Fruit fly (Drosophila melanogaster): Measurements from ENCODE around the gene CASK.

CASK gene

dm6 chr3R:21862137-21862850 lies 39.8 kb upstream of the CASK start:
- TF ChIP-seq CG12236 (GFP tag; optimal IDR thresholded peaks at IDR 0.05) (peak; percentile 5), Meics (GFP tag; optimal IDR thresholded peaks at IDR 0.05) (peak; percentile 4), lmd (GFP tag; IDR thresholded peaks at IDR 0.05) (peak; percentile 72), Adf1 (GFP tag; IDR thresholded peaks at IDR 0.05) (no peak), HmgD (GFP tag; optimal IDR thresholded peaks at IDR 0.05) (no peak), vvl (GFP tag; IDR thresholded peaks at IDR 0.05) (peak; percentile 90), Camta (GFP tag; optimal IDR thresholded peaks at IDR 0.05) (peak; percentile 59), chm (GFP tag; IDR thresholded peaks at IDR 0.05) (no peak; the same call in 1 of the 2 replicates), cad (GFP tag; optimal IDR thresholded peaks at IDR 0.05) (no peak), br (optimal IDR thresholded peaks at IDR 0.05) (no peak), usp (GFP tag; optimal IDR thresholded peaks at IDR 0.05) (no peak), insv (GFP tag; optimal IDR thresholded peaks at IDR 0.05) (peak in 1 of 2 experiments; percentile 2), CG10209 (GFP tag; optimal IDR thresholded peaks at IDR 0.05) (peak; percentile 73), CG17361 (GFP tag; IDR thresholded peaks at IDR 0.05) (peak; percentile 90), zf30C (GFP tag; optimal IDR thresholded peaks at IDR 0.05) (peak; percentile 78), HmgZ (tag; optimal IDR thresholded peaks at IDR 0.05) (peak; percentile 11), HLH3B (GFP tag; IDR thresholded peaks at IDR 0.05) (peak; percentile 60), tin (GFP tag; optimal IDR thresholded peaks at IDR 0.05) (peak; percentile 59), CG12104 (GFP tag; optimal IDR thresholded peaks at IDR 0.05) (no peak), hkb (optimal IDR thresholded peaks at IDR 0.05) (no peak), hkb (GFP tag; IDR thresholded peaks at IDR 0.05) (peak; percentile 86), vnd (GFP tag; IDR thresholded peaks at IDR 0.05; ENCODE audit: partially characterized antibody) (no peak), CG16863 (GFP tag; optimal IDR thresholded peaks at IDR 0.05) (peak; percentile 26), ken (GFP tag; IDR thresholded peaks at IDR 0.05) (peak; percentile 86), CG15601 (tag; optimal IDR thresholded peaks at IDR 0.05) (peak; percentile 91), CG11247 (GFP tag; IDR thresholded peaks at IDR 0.05) (no peak; the same call in 1 of the 2 replicates), CG10959 (GFP tag; IDR thresholded peaks at IDR 0.05) (peak; percentile 54), cg (GFP tag; optimal IDR thresholded peaks at IDR 0.05) (no peak), sd (tag; optimal IDR thresholded peaks at IDR 0.05) (peak; percentile 16), fd64A (GFP tag; optimal IDR thresholded peaks at IDR 0.05) (peak; percentile 72), Nf-YA (GFP tag; IDR thresholded peaks at IDR 0.05) (no peak), Aef1 (GFP tag; IDR thresholded peaks at IDR 0.05) (0 out of 3 replicates have a peak, but pooled peaks have one; percentile 35), Gug (GFP tag; IDR thresholded peaks at IDR 0.05) (no peak; the same call in 3 of the 4 replicates), wdn (GFP tag; IDR thresholded peaks at IDR 0.05) (no peak), slou (GFP tag; optimal IDR thresholded peaks at IDR 0.05) (no peak), CTCF (GFP tag; optimal IDR thresholded peaks at IDR 0.05) (peak; percentile 19), Ravus (GFP tag; IDR thresholded peaks at IDR 0.05) (no peak), CG13123 (GFP tag; optimal IDR thresholded peaks at IDR 0.05) (peak; percentile 61), CG3407 (GFP tag; optimal IDR thresholded peaks at IDR 0.05) (peak; percentile 88), Sry-δ (GFP tag; optimal IDR thresholded peaks at IDR 0.05) (no peak), Hand (GFP tag; optimal IDR thresholded peaks at IDR 0.05) (peak; percentile 25), CG34224 (GFP tag; IDR thresholded peaks at IDR 0.05; ENCODE audit: partially characterized antibody) (no peak), inv (GFP tag; IDR thresholded peaks at IDR 0.05; ENCODE audit: partially characterized antibody) (no peak), Max (GFP tag; optimal IDR thresholded peaks at IDR 0.05) (peak; percentile 39), jigr1 (GFP tag; IDR thresholded peaks at IDR 0.05) (no peak), Doc3 (GFP tag; IDR thresholded peaks at IDR 0.05; ENCODE audit: partially characterized antibody) (no peak), dm (GFP tag; optimal IDR thresholded peaks at IDR 0.05) (no peak), fd3F (GFP tag; optimal IDR thresholded peaks at IDR 0.05) (no peak), Mrtf (GFP tag; IDR thresholded peaks at IDR 0.05) (no peak; the same call in 2 of the 3 replicates), CG12769 (tag; optimal IDR thresholded peaks at IDR 0.05) (peak; percentile 65), E2f2 (GFP tag; IDR thresholded peaks at IDR 0.05) (peak; percentile 48; the same call in 1 of the 2 replicates), CG6175 (GFP tag; IDR thresholded peaks at IDR 0.05) (no peak)
